Worm (Caenorhabditis elegans) whole organism, L4 larva: ENCODE results near the gene Y6D1A.2.

ENCODE experiments used
- D1046.2 ChIP-seq: fragments of 200-800 bp; sonication (Bioruptor generic); IDR thresholded peaks from 2 replicates; pipeline ENCODE4 v1.3.6; 2022; ENCODE audit warnings: missing genetic modification characterization, missing compliant biosample characterization
- F26F4.8 ChIP-seq: fragments of 200-800 bp; sonication (Bioruptor generic); conservative IDR thresholded peaks from 2 replicates; pipeline ENCODE4 v1.3.6; 2022; ENCODE audit warnings: missing genetic modification characterization, missing compliant biosample characterization
- F37D6.2 ChIP-seq: sonication (generic microtip); optimal IDR thresholded peaks from 2 replicates; lab custom pipeline; 2016; ENCODE audit warnings: mild to moderate bottlenecking, missing genetic modification characterization, missing compliant biosample characterization
- F49E8.2 ChIP-seq: sonication (generic microtip); optimal IDR thresholded peaks from 2 replicates; lab custom pipeline; 2016; ENCODE audit warnings: missing compliant biosample characterization, mild to moderate bottlenecking, missing genetic modification characterization, borderline replicate concordance
- R02D3.7 ChIP-seq: fragments of 150-350 bp; sonication (generic microtip); optimal IDR thresholded peaks from 3 replicates; lab custom pipeline; 2014; ENCODE audit warnings: missing biosample characterization, missing genetic modification characterization
- T26A8.4 ChIP-seq: fragments of 200-800 bp; sonication (Bioruptor generic); IDR thresholded peaks from 2 replicates; pipeline ENCODE4 v1.3.6; 2022; ENCODE audit warnings: missing genetic modification characterization, missing compliant biosample characterization
- Y48G9A.11 ChIP-seq: fragments of 200-800 bp; sonication (Bioruptor generic); IDR thresholded peaks from 2 replicates; pipeline ENCODE4 v1.3.6; 2022; ENCODE audit warnings: missing genetic modification reagents, missing genetic modification characterization, missing compliant biosample characterization
- Y5F2A.4 ChIP-seq: fragments of 200-800 bp; sonication (Bioruptor generic); optimal IDR thresholded peaks from 2 replicates; lab custom pipeline; 2018; ENCODE audit warnings: mild to moderate bottlenecking, missing genetic modification characterization, missing compliant biosample characterization
- attf-4 ChIP-seq: sonication (generic microtip); optimal IDR thresholded peaks from 3 replicates; lab custom pipeline; 2017; ENCODE audit warnings: missing biosample characterization, missing genetic modification characterization
- ceh-28 ChIP-seq: fragments of 150-350 bp; optimal IDR thresholded peaks from 2 replicates; lab custom pipeline; 2014; ENCODE audit warnings: missing biosample characterization, missing genetic modification reagents, missing genetic modification characterization
- ceh-44 ChIP-seq: fragments of 200-800 bp; sonication (Bioruptor generic); IDR thresholded peaks from 2 replicates; pipeline ENCODE4 v1.3.6; 2022; ENCODE audit warnings: missing genetic modification reagents, missing genetic modification characterization, missing compliant biosample characterization
- ctbp-1 ChIP-seq: fragments of 200-800 bp; sonication (Bioruptor generic); IDR thresholded peaks from 2 replicates; pipeline ENCODE4 v1.3.6; 2022; ENCODE audit warnings: missing genetic modification reagents, missing genetic modification characterization, missing compliant biosample characterization
- daf-8 ChIP-seq: fragments of 200-800 bp; sonication (Bioruptor generic); IDR thresholded peaks from 2 replicates; pipeline ENCODE4 v1.3.6; 2022; ENCODE audit warnings: missing genetic modification characterization, missing compliant biosample characterization
- dmd-6 ChIP-seq: fragments of 200-800 bp; sonication (Bioruptor generic); IDR thresholded peaks from 2 replicates; pipeline ENCODE4 v1.3.6; 2022; ENCODE audit warnings: missing genetic modification reagents, missing genetic modification characterization, missing compliant biosample characterization
- dmd-8 ChIP-seq: fragments of 200-800 bp; sonication (Bioruptor generic); IDR thresholded peaks from 2 replicates; pipeline ENCODE4 v1.3.6; 2022; ENCODE audit warnings: missing genetic modification characterization, missing compliant biosample characterization
- dmd-9 ChIP-seq: fragments of 200-800 bp; sonication (Bioruptor generic); IDR thresholded peaks from 2 replicates; pipeline ENCODE4 v1.3.6; 2022; ENCODE audit warnings: missing genetic modification reagents, missing genetic modification characterization, missing compliant biosample characterization
- dve-1 ChIP-seq: sonication (generic microtip); optimal IDR thresholded peaks from 2 replicates; lab custom pipeline; 2017; ENCODE audit warnings: antibody characterized with exemption, mild to moderate bottlenecking, missing genetic modification characterization, missing compliant biosample characterization; ENCODE audit not compliant: insufficient read depth
- fos-1 ChIP-seq: fragments of 150-350 bp; optimal IDR thresholded peaks from 2 replicates; lab custom pipeline; 2014; ENCODE audit warnings: missing biosample characterization, missing genetic modification characterization
- gei-8 ChIP-seq: fragments of 200-800 bp; sonication (Bioruptor generic); optimal IDR thresholded peaks from 2 replicates; lab custom pipeline; 2018; ENCODE audit warnings: mild to moderate bottlenecking, missing genetic modification characterization, missing compliant biosample characterization
- hlh-11 ChIP-seq: fragments of 200-800 bp; sonication (Bioruptor generic); optimal IDR thresholded peaks from 2 replicates; lab custom pipeline; 2018; ENCODE audit warnings: mild to moderate bottlenecking, missing genetic modification characterization, missing compliant biosample characterization
- jun-1 ChIP-seq: fragments of 150-350 bp; optimal IDR thresholded peaks from 2 replicates; lab custom pipeline; 2014; ENCODE audit warnings: missing biosample characterization, missing genetic modification reagents, missing genetic modification characterization
- lin-13 ChIP-seq: fragments of 150-350 bp; optimal IDR thresholded peaks from 2 replicates; lab custom pipeline; 2014; ENCODE audit warnings: missing biosample characterization, missing genetic modification reagents, missing genetic modification characterization
- lin-38 ChIP-seq: fragments of 200-800 bp; sonication (Bioruptor generic); IDR thresholded peaks from 2 replicates; pipeline ENCODE4 v1.3.6; 2022; ENCODE audit warnings: missing genetic modification reagents, missing genetic modification characterization, missing compliant biosample characterization
- madf-9 ChIP-seq: fragments of 200-800 bp; sonication (Bioruptor generic); conservative IDR thresholded peaks from 2 replicates; pipeline ENCODE4 v1.3.6; 2022; ENCODE audit warnings: missing genetic modification reagents, missing genetic modification characterization, missing compliant biosample characterization
- mdl-1 ChIP-seq, 2 experiments: fragments of 150-350 bp in 1 of 2; sonication (generic microtip) in 1 of 2; optimal IDR thresholded peaks; 2 replicates each; lab custom pipeline; 2014 to 2017; ENCODE audit warnings: missing biosample characterization in 2 of 2, missing genetic modification characterization in 2 of 2
- mep-1 ChIP-seq: fragments of 150-350 bp; sonication (generic microtip); optimal IDR thresholded peaks from 3 replicates; lab custom pipeline; 2014; ENCODE audit warnings: missing biosample characterization, missing genetic modification characterization
- mes-2 ChIP-seq: sonication (generic microtip); optimal IDR thresholded peaks from 2 replicates; lab custom pipeline; 2016; ENCODE audit warnings: missing genotype, mild to moderate bottlenecking, missing genetic modification characterization, missing compliant biosample characterization; ENCODE audit not compliant: poor library complexity, severe bottlenecking
- nhr-102 ChIP-seq: sonication (generic microtip); optimal IDR thresholded peaks from 2 replicates; lab custom pipeline; 2016; ENCODE audit warnings: mild to moderate bottlenecking, missing genetic modification characterization, moderate library complexity, missing compliant biosample characterization
- nhr-48 ChIP-seq: sonication (generic microtip); optimal IDR thresholded peaks from 2 replicates; lab custom pipeline; 2016; ENCODE audit warnings: mild to moderate bottlenecking, missing genetic modification characterization, missing compliant biosample characterization
- saeg-2 ChIP-seq: fragments of 200-800 bp; sonication (Bioruptor generic); IDR thresholded peaks from 2 replicates; pipeline ENCODE4 v1.3.6; 2022; ENCODE audit warnings: missing genetic modification reagents, missing genetic modification characterization, missing compliant biosample characterization
- set-16 ChIP-seq: fragments of 200-800 bp; sonication (Bioruptor generic); IDR thresholded peaks from 2 replicates; pipeline ENCODE4 v1.3.6; 2022; ENCODE audit warnings: missing genetic modification reagents, missing genetic modification characterization, missing compliant biosample characterization
- snpc-1.2 ChIP-seq: fragments of 200-800 bp; sonication (Bioruptor generic); IDR thresholded peaks from 2 replicates; pipeline ENCODE4 v1.3.6; 2022; ENCODE audit warnings: missing genetic modification reagents, missing genetic modification characterization, missing compliant biosample characterization
- snpc-4 ChIP-seq: fragments of 150-350 bp; optimal IDR thresholded peaks from 2 replicates; lab custom pipeline; 2014; ENCODE audit warnings: missing biosample characterization, missing genetic modification characterization
- spr-1 ChIP-seq: sonication (generic microtip); optimal IDR thresholded peaks from 2 replicates; lab custom pipeline; 2016; ENCODE audit warnings: mild to moderate bottlenecking, missing genetic modification characterization, missing compliant biosample characterization
- spr-3 ChIP-seq: fragments of 200-800 bp; sonication (Bioruptor generic); optimal IDR thresholded peaks from 2 replicates; lab custom pipeline; 2018; ENCODE audit warnings: mild to moderate bottlenecking, missing genetic modification characterization, missing compliant biosample characterization
- tra-1 ChIP-seq: fragments of 200-800 bp; sonication (Bioruptor generic); IDR thresholded peaks from 2 replicates; pipeline ENCODE4 v1.3.6; 2022; ENCODE audit warnings: missing genetic modification reagents, missing genetic modification characterization, missing compliant biosample characterization
- unc-130 ChIP-seq: sonication (generic microtip); optimal IDR thresholded peaks from 2 replicates; lab custom pipeline; 2016; ENCODE audit warnings: missing genetic modification reagents, missing genetic modification characterization, missing compliant biosample characterization
- unc-39 ChIP-seq: sonication (generic microtip); optimal IDR thresholded peaks from 2 replicates; lab custom pipeline; 2017; ENCODE audit warnings: missing biosample characterization, missing genetic modification characterization
- zag-1 ChIP-seq: fragments of 150-350 bp; optimal IDR thresholded peaks from 2 replicates; lab custom pipeline; 2014; ENCODE audit warnings: missing biosample characterization, missing genetic modification characterization
- zfp-2 ChIP-seq: sonication (generic microtip); optimal IDR thresholded peaks from 2 replicates; lab custom pipeline; 2016; ENCODE audit warnings: mild to moderate bottlenecking, missing genetic modification characterization, missing compliant biosample characterization
- zfp-3 ChIP-seq: fragments of 200-800 bp; sonication (Bioruptor generic); conservative IDR thresholded peaks from 2 replicates; pipeline ENCODE4 v1.3.6; 2022; ENCODE audit warnings: missing genetic modification reagents, missing genetic modification characterization, missing compliant biosample characterization
- zip-11 ChIP-seq: fragments of 200-800 bp; sonication (Bioruptor generic); IDR thresholded peaks from 2 replicates; pipeline ENCODE4 v1.3.6; 2022; ENCODE audit warnings: missing genetic modification characterization, missing compliant biosample characterization
- ztf-11 ChIP-seq: fragments of 150-350 bp; optimal IDR thresholded peaks from 2 replicates; lab custom pipeline; 2014; ENCODE audit warnings: missing biosample characterization, missing genetic modification characterization
- ztf-7 ChIP-seq: fragments of 150-350 bp; optimal IDR thresholded peaks from 2 replicates; lab custom pipeline; 2014; ENCODE audit warnings: missing biosample characterization, missing genetic modification characterization

Gene Y6D1A.2

DNA sequence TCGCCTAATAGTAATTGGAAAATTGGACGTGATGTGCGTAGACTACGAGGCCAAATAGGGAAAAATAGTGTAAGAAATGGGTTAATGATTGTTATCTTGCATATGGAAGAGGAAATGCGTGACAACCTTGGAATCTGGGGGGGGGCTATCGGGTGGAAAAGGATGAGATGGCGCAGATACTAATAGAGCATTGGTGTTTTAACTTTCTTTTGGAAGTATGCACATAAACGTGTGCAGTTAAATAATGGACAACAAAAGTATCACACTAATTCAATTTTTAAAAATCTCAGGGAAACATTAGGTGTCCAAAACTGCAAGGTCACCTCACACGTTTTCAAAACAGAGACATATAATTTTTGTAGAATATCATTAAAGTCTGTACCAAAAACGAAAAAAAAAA lies at the start of gene Y6D1A.2:
Y6D1A.2 (minus strand) TSS at position 101 of the 400 bp plus-strand sequence.
- TF ChIP-seq T26A8.4 (GFP tag; lab: Robert Waterston, UW) = no peak
- no peak for TF ChIP-seq tra-1 (GFP tag; lab: Robert Waterston, UW)
- no peak for TF ChIP-seq dmd-8
- TF ChIP-seq nhr-48 (tag; lab: Kevin White, UChicago) = no peak
- TF ChIP-seq ztf-7 (tag; lab: Kevin White, UChicago) = no peak
- TF ChIP-seq, all 104 proteins: peak for 0

ce11 chrII:11868893-11869292 lies 49.2 kb upstream of the Y6D1A.2 start:
- peak; percentile 78 for TF ChIP-seq set-16
- TF ChIP-seq unc-130 = no peak
- TF ChIP-seq, all 104 proteins: peak for 1

- TF ChIP-seq snpc-4 (tag; lab: Kevin White, UChicago) (no peak), zip-11 (GFP tag; lab: Robert Waterston, UW) (no peak), ctbp-1 (no peak), hlh-11 (tag; lab: Kevin White, UChicago) (no peak), F37D6.2 (tag; lab: Kevin White, UChicago) (no peak), daf-8 (GFP tag; lab: Robert Waterston, UW) (no peak), zfp-2 (tag; lab: Kevin White, UChicago) (no peak), mep-1 (tag; lab: Kevin White, UChicago) (no peak), Y5F2A.4 (GFP tag; lab: Kevin White, UChicago) (no peak), zfp-3 (no peak), spr-3 (GFP tag; lab: Kevin White, UChicago) (no peak), lin-13 (GFP tag; lab: Kevin White, UChicago) (no peak)
These were observed 48.5 kb upstream of the Y6D1A.2 start, which contains the start of gene col-84 for ce11 chrII:11868234-11868633. TSS of gene col-84 (plus strand) at chrII:11868534.

DNA sequence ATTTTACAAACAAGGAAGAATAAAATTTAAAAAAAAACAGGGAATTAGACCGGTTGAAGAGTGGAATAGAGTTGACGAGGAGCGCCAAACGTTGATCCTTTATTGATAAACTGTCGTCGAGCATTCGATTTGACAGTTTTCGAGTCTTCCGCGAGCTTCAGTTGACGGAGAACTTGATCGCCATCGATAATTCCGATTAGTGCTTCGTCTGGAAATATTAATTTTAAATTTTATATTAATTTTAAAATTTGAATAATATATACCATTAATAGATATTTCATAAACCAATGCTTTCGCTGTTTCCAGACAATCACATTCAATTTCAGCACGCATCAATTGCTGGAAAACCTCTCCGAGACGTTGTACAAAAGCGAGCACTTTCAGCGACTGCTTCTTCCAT lies 45.9 kb upstream of the Y6D1A.2 start, which contains the start of gene K12D12.4:
K12D12.4 (minus strand) TSS at position 101 of the 400 bp plus-strand sequence.
- TF ChIP-seq D1046.2 (GFP tag; lab: Robert Waterston, UW) = no peak
- no peak for TF ChIP-seq zag-1

ce11 chrII:11860623-11861079 lies 40.9 kb upstream of the Y6D1A.2 start, which contains the start of gene K12D12.5:
TSS of gene K12D12.5 (plus strand) at chrII:11861029.
- TF ChIP-seq nhr-102 (tag; lab: Kevin White, UChicago) = no peak
- no peak for TF ChIP-seq R02D3.7 (tag; lab: Kevin White, UChicago)
- TF ChIP-seq fos-1 (tag; lab: Kevin White, UChicago) = no peak
- TF ChIP-seq mdl-1 (tag; optimal IDR thresholded peaks at IDR 0.05; lab: Kevin White, UChicago) = no peak
- TF ChIP-seq unc-130 = peak; percentile 93
- no peak for TF ChIP-seq unc-39
- no peak for TF ChIP-seq nhr-48 (tag; lab: Kevin White, UChicago)
- no peak for TF ChIP-seq ceh-44 (GFP tag; lab: Robert Waterston, UW)
- TF ChIP-seq spr-1 (tag; lab: Kevin White, UChicago) = no peak
- TF ChIP-seq snpc-4 (tag; lab: Kevin White, UChicago) = no peak
- peak; percentile 42 for TF ChIP-seq F49E8.2 (tag; lab: Kevin White, UChicago)
- no peak for TF ChIP-seq saeg-2
- TF ChIP-seq gei-8 (GFP tag; lab: Kevin White, UChicago) = no peak
- no peak for TF ChIP-seq dve-1 (tag; lab: Kevin White, UChicago)
- TF ChIP-seq dmd-6 (GFP tag; lab: Robert Waterston, UW) = peak; percentile 34; the same call in 1 of the 2 replicates
- no peak for TF ChIP-seq ztf-11 (tag; lab: Kevin White, UChicago)
- no peak for TF ChIP-seq snpc-1.2 (GFP tag; lab: Robert Waterston, UW)
- no peak for TF ChIP-seq madf-9 (GFP tag; lab: Robert Waterston, UW)
- no peak for TF ChIP-seq F26F4.8 (GFP tag; lab: Robert Waterston, UW)
- 0 out of 2 replicates have a peak, but pooled peaks have one; percentile 27 for TF ChIP-seq lin-38 (GFP tag; lab: Robert Waterston, UW)
- no peak for TF ChIP-seq ztf-7 (tag; lab: Kevin White, UChicago)
- peak; percentile 58 for TF ChIP-seq Y48G9A.11 (GFP tag; lab: Robert Waterston, UW)
- TF ChIP-seq attf-4 = no peak
- TF ChIP-seq dmd-9 = 0 out of 2 replicates have a peak, but pooled peaks have one; percentile 21
- TF ChIP-seq jun-1 (tag; lab: Kevin White, UChicago) = no peak
- no peak for TF ChIP-seq ceh-28 (tag; lab: Kevin White, UChicago)
- TF ChIP-seq mes-2 = peak; percentile 80
- TF ChIP-seq, all 104 proteins: peak for 7
